Worm (Caenorhabditis elegans) whole organism, early embryonic: ENCODE results near the gene R09A8.5.

ENCODE experiments used
- B0310.2 ChIP-seq: sonication (generic microtip); optimal IDR thresholded peaks from 2 replicates; lab custom pipeline; 2016; ENCODE audit warnings: mild to moderate bottlenecking, missing genetic modification characterization, missing compliant biosample characterization
- F13C5.2 ChIP-seq: sonication (generic microtip); optimal IDR thresholded peaks from 2 replicates; lab custom pipeline; 2017; ENCODE audit warnings: mild to moderate bottlenecking, missing genetic modification characterization, inconsistent platforms, missing compliant biosample characterization
- aly-1 ChIP-seq: sonication (generic microtip); optimal IDR thresholded peaks from 2 replicates; lab custom pipeline; 2016; ENCODE audit warnings: missing genetic modification characterization, missing compliant biosample characterization
- ama-1 ChIP-seq: fragments of 150-350 bp; optimal IDR thresholded peaks from 2 replicates; lab custom pipeline; 2014
- ceh-13 ChIP-seq: fragments of 200-800 bp; sonication (Bioruptor generic); optimal IDR thresholded peaks from 2 replicates; lab custom pipeline; 2018; ENCODE audit warnings: mild to moderate bottlenecking, missing genetic modification characterization, missing compliant biosample characterization
- ceh-36 ChIP-seq: sonication (generic microtip); optimal IDR thresholded peaks from 2 replicates; lab custom pipeline; 2016; ENCODE audit warnings: missing genetic modification characterization, inconsistent platforms, missing compliant biosample characterization
- ets-7 ChIP-seq: sonication (generic microtip); optimal IDR thresholded peaks from 2 replicates; lab custom pipeline; 2016; ENCODE audit warnings: missing genotype, missing genetic modification characterization, missing compliant biosample characterization
- flt-1 ChIP-seq: fragments of 200-800 bp; sonication (Bioruptor generic); IDR thresholded peaks from 2 replicates; pipeline ENCODE4 v1.3.6; 2022; ENCODE audit warnings: missing genetic modification characterization, missing compliant biosample characterization
- hmbx-1 ChIP-seq: sonication (generic microtip); optimal IDR thresholded peaks from 2 replicates; lab custom pipeline; 2016; ENCODE audit warnings: mild to moderate bottlenecking, missing genetic modification characterization, missing compliant biosample characterization
- hmg-4 ChIP-seq: fragments of 200-800 bp; sonication (Bioruptor generic); optimal IDR thresholded peaks from 2 replicates; lab custom pipeline; 2018; ENCODE audit warnings: mild to moderate bottlenecking, missing genetic modification characterization, missing compliant biosample characterization
- hnd-1 ChIP-seq: sonication (generic microtip); optimal IDR thresholded peaks from 2 replicates; lab custom pipeline; 2016; ENCODE audit warnings: missing genetic modification characterization, missing compliant biosample characterization
- pes-1 ChIP-seq: fragments of 200-800 bp; sonication (Bioruptor generic); IDR thresholded peaks from 2 replicates; pipeline ENCODE4 v1.3.6; 2022; ENCODE audit warnings: missing genetic modification reagents, missing genetic modification characterization, missing compliant biosample characterization
- scrt-1 ChIP-seq: fragments of 200-800 bp; sonication (Bioruptor generic); IDR thresholded peaks from 2 replicates; pipeline ENCODE4 v1.3.6; 2022; ENCODE audit warnings: missing genetic modification characterization, missing compliant biosample characterization
- sea-1 ChIP-seq: fragments of 200-800 bp; sonication (Bioruptor generic); conservative IDR thresholded peaks from 2 replicates; pipeline ENCODE4 v1.3.6; 2022; ENCODE audit warnings: missing genetic modification characterization, missing compliant biosample characterization
- tbx-11 ChIP-seq: fragments of 200-800 bp; sonication (Bioruptor generic); IDR thresholded peaks from 2 replicates; pipeline ENCODE4 v1.3.6; 2022; ENCODE audit warnings: missing genetic modification characterization, missing compliant biosample characterization
- tbx-37 ChIP-seq: fragments of 200-800 bp; sonication (Bioruptor generic); conservative IDR thresholded peaks from 2 replicates; pipeline ENCODE4 v1.3.6; 2022; ENCODE audit warnings: missing genetic modification reagents, missing genetic modification characterization, missing compliant biosample characterization
- tra-4 ChIP-seq: sonication (generic microtip); optimal IDR thresholded peaks from 2 replicates; lab custom pipeline; 2017; ENCODE audit warnings: missing genetic modification characterization, missing compliant biosample characterization

R09A8.5 gene

ce11 chrX:12663114-12663513 is 22.8 kb upstream of the R09A8.5 start:
- no peak for TF ChIP-seq tra-4 (tag; lab: Kevin White, UChicago)
- no peak for TF ChIP-seq F13C5.2 (tag; lab: Kevin White, UChicago)
- TF ChIP-seq B0310.2 (tag; lab: Kevin White, UChicago) = no peak
- no peak for TF ChIP-seq tbx-37 (GFP tag; lab: Robert Waterston, UW)
- TF ChIP-seq tbx-11 (GFP tag; lab: Robert Waterston, UW) = no peak
- no peak for TF ChIP-seq ceh-13
- no peak for TF ChIP-seq hnd-1 (tag; lab: Kevin White, UChicago)
- no peak for TF ChIP-seq scrt-1 (GFP tag; lab: Robert Waterston, UW)
- no peak for TF ChIP-seq ets-7 (tag; lab: Kevin White, UChicago)
- no peak for TF ChIP-seq pes-1
- no peak for TF ChIP-seq hmbx-1 (tag; lab: Kevin White, UChicago)
- TF ChIP-seq ama-1 = no peak
- no peak for TF ChIP-seq aly-1 (tag; lab: Kevin White, UChicago)

ce11 chrX:12661091-12661526 is 20.8 kb upstream of the R09A8.5 start:
- TF ChIP-seq B0310.2 (tag; lab: Kevin White, UChicago) (peak; percentile 90), ceh-13 (peak; percentile 74), hmbx-1 (tag; lab: Kevin White, UChicago) (peak; percentile 74), hnd-1 (tag; lab: Kevin White, UChicago) (peak; percentile 71), tbx-11 (GFP tag; lab: Robert Waterston, UW) (peak; percentile 84), pes-1 (peak; percentile 90), aly-1 (tag; lab: Kevin White, UChicago) (peak; percentile 97), hmg-4 (GFP tag; lab: Kevin White, UChicago) (peak; percentile 93), F13C5.2 (tag; lab: Kevin White, UChicago) (peak; percentile 91), tbx-37 (GFP tag; lab: Robert Waterston, UW) (peak; percentile 60), ama-1 (no peak), flt-1 (GFP tag; lab: Robert Waterston, UW) (peak; percentile 82), ets-7 (tag; lab: Kevin White, UChicago) (peak; percentile 62), scrt-1 (GFP tag; lab: Robert Waterston, UW) (peak; percentile 86), ceh-36 (peak; percentile 94), sea-1 (peak; percentile 94), tra-4 (tag; lab: Kevin White, UChicago) (peak; percentile 78)

- no peak for TF ChIP-seq flt-1 (GFP tag; lab: Robert Waterston, UW)
- TF ChIP-seq tbx-11 (GFP tag; lab: Robert Waterston, UW) = no peak
- no peak for TF ChIP-seq hmg-4 (GFP tag; lab: Kevin White, UChicago)
- no peak for TF ChIP-seq ama-1
- TF ChIP-seq hmbx-1 (tag; lab: Kevin White, UChicago) = no peak
- TF ChIP-seq tbx-37 (GFP tag; lab: Robert Waterston, UW) = no peak
These were observed 19.5 kb upstream of the R09A8.5 start, which contains the start of gene C02B4.3 for ce11 chrX:12659814-12660213. C02B4.3 (minus strand) TSS chrX:12659847.

DNA sequence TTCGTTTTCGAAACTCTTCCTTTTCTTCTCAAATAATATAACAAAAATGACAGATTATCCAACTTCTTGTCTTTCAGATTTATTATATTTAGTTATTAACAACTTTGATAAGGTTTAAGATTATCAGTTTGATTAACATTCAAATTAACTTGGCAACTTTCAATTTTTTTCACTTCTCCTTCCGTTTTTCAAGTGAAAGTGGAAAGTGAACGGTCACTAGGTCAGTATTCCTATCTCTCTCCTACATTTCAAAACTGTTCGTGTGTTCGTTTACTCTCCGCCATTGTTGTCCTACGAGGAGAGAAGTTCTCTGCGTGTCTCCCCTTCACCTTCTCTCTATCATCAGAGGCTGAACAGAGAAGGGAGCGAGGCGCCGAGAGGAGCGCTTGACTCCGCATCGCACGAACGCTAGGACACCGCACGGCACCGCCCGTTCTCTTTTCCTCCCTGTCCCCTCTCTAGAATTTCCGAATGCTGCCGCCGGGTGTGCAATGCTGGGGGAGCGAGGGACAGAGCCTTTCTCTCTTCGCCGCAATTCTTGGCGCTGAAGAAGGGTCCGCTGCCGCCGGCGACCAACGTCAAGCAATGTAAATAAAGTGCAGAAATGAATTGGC is 16.2 kb upstream of the R09A8.5 start:
- TF ChIP-seq pes-1 (0 out of 2 replicates have a peak, but pooled peaks have one; percentile 49), sea-1 (no peak)

- TF ChIP-seq hnd-1 (tag; lab: Kevin White, UChicago) = no peak
- no peak for TF ChIP-seq hmbx-1 (tag; lab: Kevin White, UChicago)
- no peak for TF ChIP-seq tbx-11 (GFP tag; lab: Robert Waterston, UW)
- no peak for TF ChIP-seq ets-7 (tag; lab: Kevin White, UChicago)
- TF ChIP-seq ceh-36 = no peak
- TF ChIP-seq tra-4 (tag; lab: Kevin White, UChicago) = no peak
- no peak for TF ChIP-seq ceh-13
- no peak for TF ChIP-seq hmg-4 (GFP tag; lab: Kevin White, UChicago)
- TF ChIP-seq flt-1 (GFP tag; lab: Robert Waterston, UW) = no peak
- no peak for TF ChIP-seq pes-1
- TF ChIP-seq aly-1 (tag; lab: Kevin White, UChicago) = no peak
- no peak for TF ChIP-seq tbx-37 (GFP tag; lab: Robert Waterston, UW)
- no peak for TF ChIP-seq F13C5.2 (tag; lab: Kevin White, UChicago)
- no peak for TF ChIP-seq scrt-1 (GFP tag; lab: Robert Waterston, UW)
These were observed 15.0 kb upstream of the R09A8.5 start for ce11 chrX:12655339-12655875.

- TF ChIP-seq ceh-36 (no peak), ets-7 (tag; lab: Kevin White, UChicago) (no peak), aly-1 (tag; lab: Kevin White, UChicago) (no peak), sea-1 (no peak), tbx-37 (GFP tag; lab: Robert Waterston, UW) (no peak)
These were observed 6.3 kb upstream of the R09A8.5 start, which contains the start of gene zmp-5 for ce11 chrX:12646546-12647167. zmp-5 (plus strand) TSS chrX:12647117.

- TF ChIP-seq ama-1 (no peak), tbx-37 (GFP tag; lab: Robert Waterston, UW) (no peak), scrt-1 (GFP tag; lab: Robert Waterston, UW) (no peak), tra-4 (tag; lab: Kevin White, UChicago) (no peak), pes-1 (no peak), hnd-1 (tag; lab: Kevin White, UChicago) (no peak), sea-1 (no peak), flt-1 (GFP tag; lab: Robert Waterston, UW) (no peak), hmg-4 (GFP tag; lab: Kevin White, UChicago) (no peak), ceh-13 (no peak)
These were observed 5.5 kb upstream of the R09A8.5 start for ce11 chrX:12645846-12646245.
